Worm (Caenorhabditis elegans) whole organism, L3 larva: ENCODE results near the gene cex-2.

ENCODE experiments used
- aly-2 ChIP-seq: fragments of 150-350 bp; optimal IDR thresholded peaks from 2 replicates; lab custom pipeline; 2014; ENCODE audit warnings: missing biosample characterization, missing genetic modification characterization
- ama-1 ChIP-seq: fragments of 150-350 bp; optimal IDR thresholded peaks from 2 replicates; lab custom pipeline; 2018
- ceh-16 ChIP-seq: sonication (generic microtip); optimal IDR thresholded peaks from 2 replicates; lab custom pipeline; 2017; ENCODE audit warnings: missing biosample characterization, missing genetic modification characterization
- ceh-28 ChIP-seq: fragments of 150-350 bp; optimal IDR thresholded peaks from 2 replicates; lab custom pipeline; 2014; ENCODE audit warnings: missing biosample characterization, missing genetic modification reagents, missing genetic modification characterization
- ceh-82 ChIP-seq: fragments of 150-350 bp; optimal IDR thresholded peaks from 2 replicates; lab custom pipeline; 2014; ENCODE audit warnings: missing biosample characterization, missing genetic modification characterization
- ceh-9 ChIP-seq: sonication (generic microtip); optimal IDR thresholded peaks from 2 replicates; lab custom pipeline; 2018; ENCODE audit warnings: missing biosample characterization, missing genetic modification characterization
- egl-27 ChIP-seq: sonication (generic microtip); optimal IDR thresholded peaks from 4 replicates; lab custom pipeline; 2017; ENCODE audit warnings: missing biosample characterization, missing genetic modification reagents, missing genetic modification characterization
- egl-5 ChIP-seq: fragments of 150-350 bp; optimal IDR thresholded peaks from 2 replicates; lab custom pipeline; 2017; ENCODE audit warnings: missing biosample characterization, missing genetic modification reagents, missing genetic modification characterization, inconsistent platforms
- elt-1 ChIP-seq: fragments of 150-350 bp; optimal IDR thresholded peaks from 2 replicates; lab custom pipeline; 2014; ENCODE audit warnings: missing biosample characterization, missing genetic modification characterization
- elt-3 ChIP-seq, 3 experiments: fragments of 150-350 bp in 1 of 3; sonication (generic microtip) in 2 of 3; optimal IDR thresholded peaks; 2 replicates in 2 of 3; 4 replicates in 1 of 3; lab custom pipeline; 2014 to 2017; ENCODE audit warnings: missing biosample characterization in 3 of 3, missing genetic modification characterization in 3 of 3
- eor-1 ChIP-seq, 2 experiments: fragments of 150-350 bp; optimal IDR thresholded peaks; 2 replicates each; lab custom pipeline; 2014 to 2018; ENCODE audit warnings: missing biosample characterization in 2 of 2, missing genetic modification characterization in 2 of 2
- fkh-10 ChIP-seq: sonication (generic microtip); optimal IDR thresholded peaks from 2 replicates; lab custom pipeline; 2017; ENCODE audit warnings: missing biosample characterization, missing genetic modification reagents, missing genetic modification characterization
- fos-1 ChIP-seq: fragments of 150-350 bp; optimal IDR thresholded peaks from 2 replicates; lab custom pipeline; 2014; ENCODE audit warnings: missing biosample characterization, missing genetic modification characterization
- hmg-11 ChIP-seq: sonication (generic microtip); optimal IDR thresholded peaks from 2 replicates; lab custom pipeline; 2016; ENCODE audit warnings: missing genetic modification characterization, missing compliant biosample characterization
- lin-15B ChIP-seq: fragments of 150-350 bp; optimal IDR thresholded peaks from 2 replicates; lab custom pipeline; 2014; ENCODE audit warnings: missing biosample characterization, missing genetic modification characterization
- lsy-12 ChIP-seq: sonication (generic microtip); optimal IDR thresholded peaks from 2 replicates; lab custom pipeline; 2016; ENCODE audit warnings: mild to moderate bottlenecking, missing genetic modification characterization, missing compliant biosample characterization
- mdl-1 ChIP-seq: fragments of 150-350 bp; optimal IDR thresholded peaks from 2 replicates; lab custom pipeline; 2014; ENCODE audit warnings: missing biosample characterization, missing genetic modification characterization
- nfya-1 ChIP-seq: sonication (generic microtip); optimal IDR thresholded peaks from 2 replicates; lab custom pipeline; 2017; ENCODE audit warnings: missing genetic modification characterization, mild to moderate bottlenecking, missing compliant biosample characterization, antibody characterized with exemption, moderate library complexity; ENCODE audit not compliant: insufficient read depth
- nhr-11 ChIP-seq: fragments of 150-350 bp; optimal IDR thresholded peaks from 2 replicates; lab custom pipeline; 2014; ENCODE audit warnings: missing biosample characterization, missing genetic modification characterization
- nhr-12 ChIP-seq: fragments of 150-350 bp; optimal IDR thresholded peaks from 2 replicates; lab custom pipeline; 2014; ENCODE audit warnings: missing biosample characterization, missing genetic modification characterization
- nhr-23 ChIP-seq: fragments of 150-350 bp; optimal IDR thresholded peaks from 2 replicates; lab custom pipeline; 2014; ENCODE audit warnings: missing biosample characterization, missing genetic modification reagents, missing genetic modification characterization
- nhr-25 ChIP-seq: sonication (generic microtip); optimal IDR thresholded peaks from 2 replicates; lab custom pipeline; 2017; ENCODE audit warnings: missing biosample characterization, missing genetic modification characterization
- nhr-43 ChIP-seq: sonication (generic microtip); optimal IDR thresholded peaks from 2 replicates; lab custom pipeline; 2016; ENCODE audit warnings: mild to moderate bottlenecking, missing genetic modification characterization, missing compliant biosample characterization; ENCODE audit not compliant: poor library complexity, severe bottlenecking
- nhr-67 ChIP-seq: fragments of 150-350 bp; optimal IDR thresholded peaks from 2 replicates; lab custom pipeline; 2014; ENCODE audit warnings: missing biosample characterization, missing genetic modification characterization
- nhr-76 ChIP-seq: fragments of 150-350 bp; sonication (generic microtip); optimal IDR thresholded peaks from 5 replicates; lab custom pipeline; 2014; ENCODE audit warnings: missing biosample characterization, missing genetic modification characterization
- pha-4 ChIP-seq: fragments of 150-350 bp; optimal IDR thresholded peaks from 2 replicates; lab custom pipeline; 2014; ENCODE audit warnings: missing biosample characterization, missing genetic modification reagents, missing genetic modification characterization
- pqm-1 ChIP-seq: fragments of 150-350 bp; optimal IDR thresholded peaks from 2 replicates; lab custom pipeline; 2017; ENCODE audit warnings: missing biosample characterization, missing genetic modification characterization, inconsistent platforms
- skn-1 ChIP-seq: fragments of 150-350 bp; optimal IDR thresholded peaks from 2 replicates; lab custom pipeline; 2014; ENCODE audit warnings: missing biosample characterization, missing genetic modification characterization
- tbx-2 ChIP-seq: sonication (generic microtip); optimal IDR thresholded peaks from 2 replicates; lab custom pipeline; 2016; ENCODE audit warnings: mild to moderate bottlenecking, missing genetic modification characterization, missing compliant biosample characterization
- unc-39 ChIP-seq: sonication (generic microtip); optimal IDR thresholded peaks from 4 replicates; lab custom pipeline; 2017; ENCODE audit warnings: missing biosample characterization, missing genetic modification characterization
- unc-62 ChIP-seq: fragments of 150-350 bp; sonication (generic microtip); optimal IDR thresholded peaks from 4 replicates; lab custom pipeline; 2014; ENCODE audit warnings: missing biosample characterization, missing genetic modification reagents, missing genetic modification characterization
- zag-1 ChIP-seq: fragments of 150-350 bp; optimal IDR thresholded peaks from 2 replicates; lab custom pipeline; 2014; ENCODE audit warnings: missing biosample characterization, missing genetic modification characterization

cex-2 gene

ce11 chrII:7790324-7790898, 44.8 kb downstream of the cex-2 start, which contains the start of gene srlf-1:
srlf-1 (plus strand) TSS chrII:7790591.
- TF ChIP-seq elt-3 (tag; optimal IDR thresholded peaks at IDR 0.05; lab: Kevin White, UChicago) (peak in 1 of 3 experiments; percentile 50), unc-39 (no peak), nhr-23 (tag; lab: Kevin White, UChicago) (peak; percentile 60), ceh-16 (tag; lab: Kevin White, UChicago) (no peak), aly-2 (no peak), nhr-67 (tag; lab: Kevin White, UChicago) (no peak), ama-1 (lab: Kevin White, UChicago) (peak; percentile 79), eor-1 (tag; optimal IDR thresholded peaks at IDR 0.05; lab: Kevin White, UChicago) (no peak), nhr-25 (tag; lab: Kevin White, UChicago) (peak; percentile 74)

- TF ChIP-seq pqm-1 (tag; lab: Kevin White, UChicago) (no peak), elt-1 (tag; lab: Kevin White, UChicago) (peak; percentile 59), aly-2 (no peak), egl-5 (tag; lab: Kevin White, UChicago) (no peak), nhr-12 (tag; lab: Kevin White, UChicago) (no peak), nhr-23 (tag; lab: Kevin White, UChicago) (peak; percentile 58), ama-1 (lab: Kevin White, UChicago) (no peak), nhr-67 (tag; lab: Kevin White, UChicago) (no peak), egl-27 (tag; lab: Kevin White, UChicago) (no peak), nhr-43 (tag; lab: Kevin White, UChicago) (no peak), ceh-28 (tag; lab: Kevin White, UChicago) (peak; percentile 17), nfya-1 (tag; lab: Kevin White, UChicago) (no peak), ceh-82 (tag; lab: Kevin White, UChicago) (no peak), mdl-1 (tag; lab: Kevin White, UChicago) (no peak), nhr-25 (tag; lab: Kevin White, UChicago) (peak; percentile 60), lin-15B (tag; lab: Kevin White, UChicago) (no peak), fos-1 (tag; lab: Kevin White, UChicago) (no peak), skn-1 (tag; lab: Kevin White, UChicago) (no peak), pha-4 (tag; lab: Kevin White, UChicago) (no peak), ceh-9 (tag; lab: Kevin White, UChicago) (no peak), zag-1 (tag; lab: Kevin White, UChicago) (no peak)
These were observed 45.6 kb downstream of the cex-2 start for ce11 chrII:7789605-7790004.

- no peak for TF ChIP-seq unc-39
- TF ChIP-seq egl-27 (tag; lab: Kevin White, UChicago), result no peak
- TF ChIP-seq nhr-12 (tag; lab: Kevin White, UChicago), result no peak
- no peak for TF ChIP-seq fkh-10 (GFP tag; lab: Kevin White, UChicago)
- TF ChIP-seq fos-1 (tag; lab: Kevin White, UChicago), result no peak
- TF ChIP-seq unc-62 (GFP tag; lab: Kevin White, UChicago), result no peak
- TF ChIP-seq aly-2, result no peak
- TF ChIP-seq ceh-82 (tag; lab: Kevin White, UChicago), result no peak
- TF ChIP-seq pha-4 (tag; lab: Kevin White, UChicago), result no peak
- TF ChIP-seq elt-3 (tag; optimal IDR thresholded peaks at IDR 0.05; lab: Kevin White, UChicago), result no peak
- no peak for TF ChIP-seq tbx-2
- no peak for TF ChIP-seq ceh-28 (tag; lab: Kevin White, UChicago)
- TF ChIP-seq nhr-25 (tag; lab: Kevin White, UChicago), result no peak
- no peak for TF ChIP-seq eor-1 (tag; optimal IDR thresholded peaks at IDR 0.05; lab: Kevin White, UChicago)
- TF ChIP-seq nhr-43 (tag; lab: Kevin White, UChicago), result no peak
- TF ChIP-seq hmg-11 (tag; lab: Kevin White, UChicago), result no peak
- TF ChIP-seq lsy-12 (tag; lab: Kevin White, UChicago), result no peak
- TF ChIP-seq nhr-11 (tag; lab: Kevin White, UChicago), result no peak
- no peak for TF ChIP-seq nhr-76 (tag; lab: Kevin White, UChicago)
These were observed 51.7 kb downstream of the cex-2 start, which contains the start of gene skr-17 for ce11 chrII:7783467-7783959. skr-17 (plus strand) TSS chrII:7783517.
